Fruit fly (Drosophila melanogaster) whole organism, embryonic: ENCODE results near the gene Bro.

Experiments
- Abd-B ChIP-seq: fragments of 200-800 bp; sonication (Bioruptor generic); optimal IDR thresholded peaks from 2 replicates; lab custom pipeline; 2018; ENCODE audit warnings: missing biosample characterization, mild to moderate bottlenecking, missing genetic modification characterization, moderate library complexity
- Adf1 ChIP-seq: fragments of 200-800 bp; sonication (Bioruptor generic); IDR thresholded peaks from 2 replicates; pipeline ENCODE4 v1.3.6; 2022; ENCODE audit warnings: missing biosample characterization, missing genetic modification characterization
- Aef1 ChIP-seq: fragments of 200-800 bp; sonication (Bioruptor generic); IDR thresholded peaks from 3 replicates; pipeline ENCODE4 v1.3.6; 2022; ENCODE audit warnings: missing biosample characterization, missing genetic modification characterization
- CG12104 ChIP-seq: fragments of 200-800 bp; sonication (Bioruptor generic); optimal IDR thresholded peaks from 3 replicates; lab custom pipeline; 2016; ENCODE audit warnings: missing biosample characterization, missing genetic modification characterization
- CG12769 ChIP-seq: fragments of 200-800 bp; sonication (Bioruptor generic); optimal IDR thresholded peaks from 2 replicates; lab custom pipeline; 2019; ENCODE audit warnings: missing biosample characterization, mild to moderate bottlenecking, missing genetic modification characterization, moderate library complexity
- CG13894 ChIP-seq: fragments of 200-800 bp; sonication (Bioruptor generic); optimal IDR thresholded peaks from 3 replicates; lab custom pipeline; 2018; ENCODE audit warnings: missing biosample characterization, mild to moderate bottlenecking, missing genetic modification characterization, moderate library complexity
- CG15514 ChIP-seq: fragments of 200-800 bp; sonication (Bioruptor generic); optimal IDR thresholded peaks from 3 replicates; lab custom pipeline; 2017; ENCODE audit warnings: missing biosample characterization, missing genetic modification characterization, mild to moderate bottlenecking, moderate library complexity, missing genetic modification reagents
- CG15696 ChIP-seq: fragments of 200-800 bp; sonication (Bioruptor generic); optimal IDR thresholded peaks from 2 replicates; lab custom pipeline; 2019; ENCODE audit warnings: missing biosample characterization, mild to moderate bottlenecking, missing genetic modification characterization, moderate library complexity
- CG18599 ChIP-seq: fragments of 200-800 bp; sonication (Bioruptor generic); optimal IDR thresholded peaks from 3 replicates; lab custom pipeline; 2017; ENCODE audit warnings: missing biosample characterization, missing genetic modification characterization, mild to moderate bottlenecking, moderate library complexity, missing genetic modification reagents
- CG2199 ChIP-seq: fragments of 200-800 bp; sonication (Bioruptor generic); IDR thresholded peaks from 3 replicates; pipeline ENCODE4 v1.3.6; 2022; ENCODE audit warnings: missing biosample characterization, missing genetic modification characterization
- CG31388 ChIP-seq: fragments of 200-800 bp; sonication (Bioruptor generic); optimal IDR thresholded peaks from 2 replicates; lab custom pipeline; 2016; ENCODE audit warnings: missing biosample characterization, missing genetic modification characterization
- CG32767 ChIP-seq: fragments of 200-800 bp; sonication (Bioruptor generic); IDR thresholded peaks from 2 replicates; pipeline ENCODE4 v1.3.6; 2022; ENCODE audit warnings: missing biosample characterization, missing genetic modification characterization
- CG6254 ChIP-seq: fragments of 200-800 bp; sonication (Bioruptor generic); optimal IDR thresholded peaks from 3 replicates; lab custom pipeline; 2017; ENCODE audit warnings: mild to moderate bottlenecking, missing biosample characterization, missing genetic modification reagents, missing genetic modification characterization
- CG7745 ChIP-seq: fragments of 200-800 bp; sonication (Bioruptor generic); optimal IDR thresholded peaks from 2 replicates; lab custom pipeline; 2018; ENCODE audit warnings: missing biosample characterization, mild to moderate bottlenecking, missing genetic modification characterization, moderate library complexity
- CG8478 ChIP-seq: fragments of >200 bp; optimal IDR thresholded peaks from 2 replicates; lab custom pipeline; 2018
- CHES-1-like ChIP-seq: fragments of 200-800 bp; sonication (Bioruptor generic); optimal IDR thresholded peaks from 2 replicates; lab custom pipeline; 2016; ENCODE audit warnings: missing biosample characterization, missing genetic modification characterization
- Dbx ChIP-seq: fragments of 200-800 bp; sonication (Bioruptor generic); IDR thresholded peaks from 3 replicates; pipeline ENCODE4 v1.3.6; 2022; ENCODE audit warnings: missing biosample characterization, missing genetic modification characterization
- Deaf1 ChIP-seq: fragments of 200-800 bp; optimal IDR thresholded peaks from 3 replicates; lab custom pipeline; 2019; ENCODE audit warnings: missing biosample characterization, mild to moderate bottlenecking, missing genetic modification characterization, moderate library complexity
- Doc3 ChIP-seq: fragments of 200-800 bp; sonication (Bioruptor generic); IDR thresholded peaks from 3 replicates; pipeline ENCODE4 v1.3.6; 2022; ENCODE audit warnings: missing biosample characterization, missing genetic modification characterization; ENCODE audit not compliant: partially characterized antibody
- E2f2 ChIP-seq: fragments of 200-800 bp; sonication (Bioruptor generic); IDR thresholded peaks from 2 replicates; pipeline ENCODE4 v1.3.6; 2022; ENCODE audit warnings: missing biosample characterization, missing genetic modification characterization
- HLHmδ ChIP-seq: fragments of 200-800 bp; sonication (Bioruptor generic); optimal IDR thresholded peaks from 2 replicates; lab custom pipeline; 2018; ENCODE audit warnings: missing biosample characterization, mild to moderate bottlenecking, missing genetic modification characterization, moderate library complexity
- Hmx ChIP-seq: fragments of 200-800 bp; sonication (Bioruptor generic); optimal IDR thresholded peaks from 2 replicates; lab custom pipeline; 2016; ENCODE audit warnings: missing biosample characterization, missing genetic modification characterization
- Hr78 ChIP-seq, 2 experiments: fragments of 200-800 bp in 1 of 2; fragments of >200 bp in 1 of 2; sonication (Bioruptor generic) in 1 of 2; optimal IDR thresholded peaks; 2 replicates each; lab custom pipeline; 2017 to 2019; ENCODE audit warnings: missing biosample characterization in 2 of 2, missing genetic modification characterization in 2 of 2, mild to moderate bottlenecking in 1 of 2, moderate library complexity in 1 of 2
- Lpt ChIP-seq: fragments of >200 bp; optimal IDR thresholded peaks from 2 replicates; lab custom pipeline; 2018; ENCODE audit warnings: missing biosample characterization, missing genetic modification characterization
- Med ChIP-seq: fragments of 200-800 bp; sonication (Bioruptor generic); peaks from one replicate; lab custom pipeline; 2016; ENCODE audit warnings: missing biosample characterization, missing genetic modification characterization, mild to moderate bottlenecking, inconsistent platforms, moderate library complexity
- NFAT ChIP-seq: fragments of 200-800 bp; sonication (Bioruptor generic); IDR thresholded peaks from 2 replicates; pipeline ENCODE4 v1.3.6; 2022; ENCODE audit warnings: missing biosample characterization, missing genetic modification characterization
- NfI ChIP-seq: fragments of 200-800 bp; sonication (Bioruptor generic); optimal IDR thresholded peaks from 3 replicates; lab custom pipeline; 2018; ENCODE audit warnings: missing biosample characterization, mild to moderate bottlenecking, missing genetic modification characterization, moderate library complexity
- Trl ChIP-seq, 3 experiments: fragments of >200 bp in 2 of 3; fragments of 200-800 bp in 1 of 3; sonication (Bioruptor generic) in 1 of 3; optimal IDR thresholded peaks; 2 replicates in 1 of 3; 3 replicates in 2 of 3; lab custom pipeline; 2016 to 2017; ENCODE audit warnings: missing biosample characterization in 1 of 3, missing genetic modification characterization in 1 of 3
- chif ChIP-seq, 2 experiments: fragments of 200-800 bp; sonication (Bioruptor generic); optimal IDR thresholded peaks; 3 replicates each; lab custom pipeline; 2016; ENCODE audit warnings: missing biosample characterization in 2 of 2, missing genetic modification characterization in 2 of 2
- gsb ChIP-seq: fragments of 200-800 bp; sonication (Bioruptor generic); IDR thresholded peaks from 2 replicates; pipeline ENCODE4 v1.3.6; 2022; ENCODE audit warnings: missing biosample characterization, missing genetic modification characterization
- ind ChIP-seq: fragments of 200-800 bp; sonication (Bioruptor generic); optimal IDR thresholded peaks from 3 replicates; lab custom pipeline; 2016; ENCODE audit warnings: missing biosample characterization, missing genetic modification characterization
- inv ChIP-seq: fragments of 200-800 bp; sonication (Bioruptor generic); IDR thresholded peaks from 2 replicates; pipeline ENCODE4 v1.3.6; 2022; ENCODE audit warnings: missing biosample characterization, missing genetic modification characterization; ENCODE audit not compliant: partially characterized antibody
- kah ChIP-seq: fragments of 200-800 bp; sonication (Bioruptor generic); optimal IDR thresholded peaks from 2 replicates; lab custom pipeline; 2018; ENCODE audit warnings: missing biosample characterization, mild to moderate bottlenecking, missing genetic modification characterization
- kay ChIP-seq: fragments of 200-800 bp; sonication (Bioruptor generic); optimal IDR thresholded peaks from 2 replicates; lab custom pipeline; 2016; ENCODE audit warnings: missing biosample characterization, missing genetic modification characterization
- ken ChIP-seq: fragments of 200-800 bp; sonication (Bioruptor generic); IDR thresholded peaks from 3 replicates; pipeline ENCODE4 v1.3.6; 2022; ENCODE audit warnings: missing biosample characterization, missing genetic modification characterization
- lbe ChIP-seq: fragments of 200-800 bp; sonication (Bioruptor generic); optimal IDR thresholded peaks from 2 replicates; lab custom pipeline; 2016; ENCODE audit warnings: missing biosample characterization, mild to moderate bottlenecking, missing genetic modification characterization
- nerfin-1 ChIP-seq: fragments of 200-800 bp; sonication (Bioruptor generic); optimal IDR thresholded peaks from 3 replicates; lab custom pipeline; 2019; ENCODE audit warnings: missing biosample characterization, mild to moderate bottlenecking, missing genetic modification characterization, moderate library complexity
- nerfin-2 ChIP-seq: fragments of 200-800 bp; sonication (Bioruptor generic); IDR thresholded peaks from 2 replicates; pipeline ENCODE4 v1.3.6; 2022; ENCODE audit warnings: missing biosample characterization, missing genetic modification characterization; ENCODE audit not compliant: partially characterized antibody
- oc ChIP-seq: fragments of 200-800 bp; sonication (Bioruptor generic); optimal IDR thresholded peaks from 2 replicates; lab custom pipeline; 2018; ENCODE audit warnings: missing biosample characterization, mild to moderate bottlenecking, missing genetic modification characterization, moderate library complexity
- onecut ChIP-seq: fragments of 200-800 bp; sonication (Bioruptor generic); IDR thresholded peaks from 2 replicates; pipeline ENCODE4 v1.3.6; 2022; ENCODE audit warnings: missing biosample characterization, missing genetic modification characterization
- scrt ChIP-seq: fragments of 200-800 bp; sonication (Bioruptor generic); optimal IDR thresholded peaks from 2 replicates; lab custom pipeline; 2018; ENCODE audit warnings: missing biosample characterization, mild to moderate bottlenecking, missing genetic modification characterization, moderate library complexity
- sd ChIP-seq: fragments of 200-800 bp; sonication (Bioruptor generic); optimal IDR thresholded peaks from 3 replicates; lab custom pipeline; 2018; ENCODE audit warnings: missing biosample characterization, mild to moderate bottlenecking, missing genetic modification characterization, moderate library complexity
- seq ChIP-seq: fragments of 200-800 bp; sonication (Bioruptor generic); IDR thresholded peaks from 2 replicates; pipeline ENCODE4 v1.3.6; 2022; ENCODE audit warnings: missing biosample characterization, missing genetic modification characterization
- sug ChIP-seq: fragments of 200-800 bp; optimal IDR thresholded peaks from 2 replicates; lab custom pipeline; 2019; ENCODE audit warnings: missing biosample characterization, mild to moderate bottlenecking, missing genetic modification characterization, moderate library complexity
- tgo ChIP-seq: fragments of 200-800 bp; sonication (Bioruptor generic); IDR thresholded peaks from 3 replicates; pipeline ENCODE4 v1.3.6; 2022; ENCODE audit warnings: missing biosample characterization, missing genetic modification characterization
- unc-4 ChIP-seq: fragments of 200-800 bp; sonication (Bioruptor generic); IDR thresholded peaks from 2 replicates; pipeline ENCODE4 v1.3.6; 2022; ENCODE audit warnings: missing biosample characterization, missing genetic modification characterization; ENCODE audit not compliant: partially characterized antibody
- vvl ChIP-seq: fragments of 200-800 bp; sonication (Bioruptor generic); IDR thresholded peaks from 2 replicates; pipeline ENCODE4 v1.3.6; 2022; ENCODE audit warnings: missing biosample characterization, missing genetic modification characterization
- z ChIP-seq: fragments of 200-800 bp; sonication (Bioruptor generic); IDR thresholded peaks from 3 replicates; pipeline ENCODE4 v1.3.6; 2022; ENCODE audit warnings: missing biosample characterization, missing genetic modification characterization
- zfh2 ChIP-seq: fragments of 200-800 bp; sonication (Bioruptor generic); optimal IDR thresholded peaks from 2 replicates; lab custom pipeline; 2016; ENCODE audit warnings: missing biosample characterization, missing genetic modification characterization

Bro gene

DNA sequence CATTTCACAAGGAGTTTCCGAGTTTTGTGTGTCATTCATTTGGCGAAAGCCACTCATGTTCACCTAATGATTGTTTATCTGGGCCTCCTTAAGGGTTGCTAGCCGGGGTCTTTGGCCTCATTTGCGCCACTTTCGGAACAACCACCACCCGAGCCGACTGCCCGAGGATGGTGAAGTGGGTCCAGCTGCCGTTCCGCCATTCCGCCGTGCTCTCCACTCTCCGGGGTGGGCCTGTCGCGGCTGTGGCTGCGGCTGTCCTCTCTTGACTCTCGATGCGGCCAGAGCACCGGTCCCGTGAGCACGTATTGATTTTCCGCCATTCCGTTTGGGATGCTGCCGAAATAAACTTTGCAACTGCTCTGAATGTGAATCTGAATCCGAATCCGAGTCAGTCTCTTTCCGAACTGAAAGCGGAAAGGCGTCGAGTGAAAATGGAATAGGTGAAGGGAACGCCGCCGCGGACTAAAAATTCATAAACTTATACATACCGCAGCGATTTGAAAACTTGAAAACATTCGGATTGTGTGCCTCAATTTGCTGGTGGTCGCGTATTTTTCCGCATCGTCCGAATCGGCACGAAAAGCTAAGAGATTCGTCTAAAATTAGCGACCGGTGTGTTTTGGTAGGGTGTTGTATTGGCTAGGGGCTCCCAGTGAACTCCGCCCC, 1.2 kb downstream of the Bro start, which contains the start of gene CG13920 (continued):
- TF ChIP-seq vvl (GFP tag; lab: Robert Waterston, UW) (no peak), NFAT (GFP tag; lab: Robert Waterston, UW) (0 out of 2 replicates have a peak, but pooled peaks have one; percentile 2), unc-4 (GFP tag; lab: Robert Waterston, UW) (peak; percentile 43; the same call in 1 of the 2 replicates), zfh2 (GFP tag; lab: Kevin White, UChicago) (no peak), CHES-1-like (no peak), oc (no peak), chif (GFP tag; optimal IDR thresholded peaks at IDR 0.05; lab: Kevin White, UChicago) (no peak), CG31388 (GFP tag; lab: Kevin White, UChicago) (no peak), CG13894 (tag; lab: Kevin White, UChicago) (peak; percentile 61), seq (GFP tag; lab: Robert Waterston, UW) (peak; percentile 85), Dbx (GFP tag; lab: Robert Waterston, UW) (0 out of 3 replicates have a peak, but pooled peaks have one; percentile 34), scrt (GFP tag; lab: Kevin White, UChicago) (peak; percentile 4), CG12769 (tag; lab: Kevin White, UChicago) (peak; percentile 25), ken (GFP tag; lab: Robert Waterston, UW) (no peak), CG15514 (GFP tag; lab: Kevin White, UChicago) (peak; percentile 27), CG7745 (no peak), Hr78 (GFP tag; optimal IDR thresholded peaks at IDR 0.05; lab: Kevin White, UChicago) (no peak), Aef1 (GFP tag; lab: Robert Waterston, UW) (no peak), sug (tag; lab: Kevin White, UChicago) (peak; percentile 59), lbe (GFP tag; lab: Kevin White, UChicago) (no peak), tgo (GFP tag; lab: Robert Waterston, UW) (no peak), CG32767 (GFP tag; lab: Robert Waterston, UW) (0 out of 2 replicates have a peak, but pooled peaks have one; percentile 29), Adf1 (GFP tag; lab: Robert Waterston, UW) (no peak; the same call in 1 of the 2 replicates), gsb (GFP tag; lab: Robert Waterston, UW) (no peak), kah (GFP tag; lab: Kevin White, UChicago) (no peak), NfI (GFP tag; lab: Kevin White, UChicago) (no peak), kay (GFP tag; lab: Kevin White, UChicago) (no peak), Doc3 (no peak), nerfin-1 (tag; lab: Kevin White, UChicago) (peak; percentile 31), E2f2 (GFP tag; lab: Robert Waterston, UW) (0 out of 2 replicates have a peak, but pooled peaks have one; percentile 11), CG2199 (no peak), CG8478 (lab: Kevin White, UChicago) (no peak), CG15696 (tag; lab: Kevin White, UChicago) (no peak), Abd-B (GFP tag; lab: Kevin White, UChicago) (no peak), z (GFP tag; lab: Robert Waterston, UW) (0 out of 3 replicates have a peak, but pooled peaks have one; percentile 46), Deaf1 (tag; lab: Kevin White, UChicago) (peak; percentile 91), ind (no peak), CG6254 (no peak), Hmx (GFP tag; lab: Kevin White, UChicago) (no peak), nerfin-2 (GFP tag; lab: Robert Waterston, UW) (no peak), Trl (optimal IDR thresholded peaks at IDR 0.05; lab: Kevin White, UChicago) (peak; percentile 59 to 62), Trl (GFP tag; optimal IDR thresholded peaks at IDR 0.05; lab: Kevin White, UChicago) (no peak), HLHmδ (GFP tag; lab: Kevin White, UChicago) (no peak), Med (peak; percentile 59), onecut (GFP tag; lab: Robert Waterston, UW) (peak; percentile 99), Lpt (GFP tag; lab: Kevin White, UChicago) (no peak), CG18599 (GFP tag; lab: Kevin White, UChicago) (peak; percentile 20), inv (GFP tag; lab: Robert Waterston, UW) (no peak), CG12104 (GFP tag; lab: Kevin White, UChicago) (no peak), sd (peak; percentile 49)
